Fruit fly (Drosophila melanogaster): ENCODE measurements around the gene CG2685.
A peak's percentile ranks its signal among the peaks of the same experiment; 100 is the strongest.

DNA sequence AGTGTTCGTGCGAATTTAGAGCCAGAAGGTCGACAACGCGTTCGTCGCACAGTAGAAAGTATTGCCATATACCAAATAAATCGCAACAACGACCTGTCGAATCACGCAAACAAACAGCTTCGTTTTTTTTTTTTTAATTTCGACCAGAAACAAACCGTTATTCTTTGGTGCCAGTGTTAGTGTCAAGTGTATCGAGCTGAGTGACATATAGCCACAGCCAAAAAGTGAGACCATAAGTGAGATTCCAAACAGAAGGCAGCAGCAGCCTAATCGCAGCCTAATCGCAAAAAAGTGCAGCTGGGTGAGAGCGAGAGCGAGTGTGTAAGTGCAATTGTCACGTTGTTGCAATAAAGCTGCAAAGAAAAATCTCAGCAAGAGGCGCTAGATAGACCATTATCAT lies 28.2 kb downstream of the CG2685 start, which contains the start of gene per:
- TF ChIP-seq pad (GFP tag; optimal IDR thresholded peaks at IDR 0.05) (no peak), CG14711 (tag; optimal IDR thresholded peaks at IDR 0.05) (no peak), Mnt (GFP tag; optimal IDR thresholded peaks at IDR 0.05) (peak; percentile 58), CG12768 (GFP tag; optimal IDR thresholded peaks at IDR 0.05) (no peak), cic (GFP tag; optimal IDR thresholded peaks at IDR 0.05) (no peak), kay (GFP tag; ENCODE audit: borderline replicate concordance) (no peak), cnc (optimal IDR thresholded peaks at IDR 0.05) (no peak), ovo (GFP tag; optimal IDR thresholded peaks at IDR 0.05) (peak; percentile 61), CG11617 (GFP tag; optimal IDR thresholded peaks at IDR 0.05) (no peak)
